Worm (Caenorhabditis elegans) whole organism, dauer: ENCODE measurements around the gene R13A5.7.

ENCODE experiments used
- unc-62 ChIP-seq: sonication (generic microtip); optimal IDR thresholded peaks from 2 replicates; lab custom pipeline; 2017; ENCODE audit warnings: missing biosample characterization, missing genetic modification reagents, missing genetic modification characterization

R13A5.7 gene

ce11 chrIII:7531385-7531784 lies 38.5 kb downstream of the R13A5.7 start:
- TF ChIP-seq unc-62 (GFP tag; lab: Kevin White, UChicago), result no peak

DNA sequence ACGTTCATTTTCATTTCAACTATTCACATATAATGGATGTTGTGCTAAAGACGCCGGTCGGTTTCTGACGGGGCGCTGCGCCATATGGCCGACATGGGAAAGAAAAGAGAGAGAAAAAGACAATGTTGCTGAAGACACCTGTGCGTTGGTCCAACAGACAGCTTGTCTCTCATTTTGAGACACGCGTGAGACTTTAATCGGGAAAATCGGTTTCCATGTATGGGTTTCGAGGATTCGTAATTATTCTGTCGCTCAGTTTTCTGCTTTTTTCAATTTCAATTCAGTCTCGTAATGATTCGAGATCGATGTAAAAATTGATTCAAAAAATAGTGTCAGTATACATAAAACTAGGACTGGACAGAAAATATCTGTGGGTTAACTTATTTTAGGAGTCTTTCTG lies 39.1 kb downstream of the R13A5.7 start:
- TF ChIP-seq unc-62 (GFP tag; lab: Kevin White, UChicago), result no peak

DNA sequence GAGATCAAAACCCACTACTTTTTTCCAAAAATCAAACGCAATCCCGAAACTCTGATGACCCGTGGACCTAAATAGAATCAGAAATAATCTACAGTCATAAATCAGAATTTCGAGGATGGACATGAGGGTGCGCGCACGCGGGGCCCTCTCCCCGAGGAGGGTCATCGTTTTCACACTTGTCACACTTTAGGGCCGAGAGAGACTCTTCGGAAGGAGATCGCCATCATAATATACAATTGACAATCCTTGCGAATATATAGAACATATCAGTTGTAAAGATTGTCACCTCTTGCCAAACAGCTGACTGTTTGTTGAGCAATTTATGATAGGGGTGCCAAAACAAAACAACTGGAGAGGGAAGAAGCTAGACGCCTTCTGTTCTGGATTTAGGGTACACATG lies 39.8 kb downstream of the R13A5.7 start:
- TF ChIP-seq unc-62 (GFP tag; lab: Kevin White, UChicago), result no peak

- no peak for TF ChIP-seq unc-62 (GFP tag; lab: Kevin White, UChicago)
These were observed 42.9 kb downstream of the R13A5.7 start for ce11 chrIII:7526974-7527466.

- no peak for TF ChIP-seq unc-62 (GFP tag; lab: Kevin White, UChicago)
These were observed 45.0 kb downstream of the R13A5.7 start for ce11 chrIII:7524830-7525344.

- TF ChIP-seq unc-62 (GFP tag; lab: Kevin White, UChicago), result no peak
These were observed 48.8 kb downstream of the R13A5.7 start, which contains the start of gene lig-4 for ce11 chrIII:7521163-7521562. TSS of gene lig-4 (plus strand) at chrIII:7521463.

DNA sequence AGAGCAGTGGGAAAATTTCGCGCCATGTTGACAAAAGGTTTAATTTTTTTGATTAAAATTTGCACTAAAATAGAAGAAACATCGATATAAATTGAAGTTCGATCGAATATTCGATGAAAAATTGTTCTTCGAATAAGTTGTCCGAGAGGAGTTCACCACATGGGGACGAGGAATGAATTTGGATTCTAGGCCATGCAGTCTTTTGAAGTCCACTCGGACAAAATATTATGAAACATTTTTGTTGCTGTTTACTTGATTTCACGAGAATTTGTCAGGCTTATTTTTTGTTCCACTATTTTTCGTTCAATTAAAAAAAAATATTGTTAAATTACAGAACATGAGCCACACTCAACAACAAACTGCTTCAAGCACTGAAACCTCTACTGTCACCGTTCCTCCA lies 49.3 kb downstream of the R13A5.7 start, which contains the start of the genes cux-7 and C07H6.2:
cux-7 (minus strand) TSS at position 174 of the 400 bp plus-strand sequence.
C07H6.2 (plus strand) TSS at position 338 of the 400 bp plus-strand sequence.
- TF ChIP-seq unc-62 (GFP tag; lab: Kevin White, UChicago), result no peak

DNA sequence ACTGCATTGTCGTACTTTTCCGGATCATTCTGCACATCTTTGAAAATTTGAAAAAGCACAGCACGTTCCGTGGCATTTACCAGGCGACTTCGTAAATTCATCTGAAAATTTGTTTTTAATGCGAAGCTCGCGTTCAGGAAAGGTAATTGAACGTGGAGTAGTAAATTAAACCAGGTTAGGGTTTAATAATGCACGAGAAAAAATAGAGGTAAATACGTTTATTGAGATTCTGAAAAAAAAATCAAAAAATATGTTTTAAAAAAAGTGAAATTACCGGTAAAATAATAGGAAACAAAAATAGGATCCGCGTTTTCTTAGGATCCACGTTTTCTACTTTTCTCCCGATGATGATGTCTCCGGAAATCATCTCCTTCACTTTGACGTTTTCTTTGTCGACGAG lies 51.5 kb downstream of the R13A5.7 start, which contains the start of gene clk-2:
clk-2 (minus strand) TSS at position 101 of the 400 bp plus-strand sequence.
- no peak for TF ChIP-seq unc-62 (GFP tag; lab: Kevin White, UChicago)
